Fruit fly (Drosophila melanogaster): ENCODE measurements around the gene CG14420.

DNA sequence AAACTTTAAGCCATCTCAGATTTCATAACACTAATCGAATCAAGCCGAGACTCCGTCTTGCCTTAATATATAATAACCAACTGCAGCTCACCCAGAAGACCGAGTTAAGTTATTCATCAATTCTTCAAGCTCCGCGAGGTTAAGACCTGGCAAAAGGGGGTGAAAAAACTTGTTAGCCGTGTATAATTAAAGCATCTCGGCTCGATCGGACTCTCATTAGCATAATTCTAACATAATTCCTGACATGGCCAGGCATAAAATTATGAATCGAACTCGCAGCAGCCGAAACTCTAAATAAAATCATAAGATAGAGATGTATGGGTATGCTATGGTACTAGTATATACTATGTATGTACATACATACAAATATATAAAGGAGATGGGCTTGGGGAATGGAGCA, 24.5 kb downstream of the CG14420 start:
- no peak for TF ChIP-seq CG12605 (GFP tag; IDR thresholded peaks at IDR 0.05)
- TF ChIP-seq CG34367 (tag; optimal IDR thresholded peaks at IDR 0.05): no peak
- TF ChIP-seq Snoo (tag; optimal IDR thresholded peaks at IDR 0.05): no peak
- TF ChIP-seq CG15710 (tag; optimal IDR thresholded peaks at IDR 0.05): no peak
- no peak for TF ChIP-seq Pif1A (GFP tag; optimal IDR thresholded peaks at IDR 0.05)
- no peak for TF ChIP-seq Pif1B (GFP tag; optimal IDR thresholded peaks at IDR 0.05)

Measured in whole organism, pupa.